Worm (Caenorhabditis elegans) whole organism, L2 larva: ENCODE measurements around the gene F32D1.3.

ENCODE experiments used
- F13H6.1 ChIP-seq: sonication (generic microtip); optimal IDR thresholded peaks from 2 replicates; lab custom pipeline; 2016; ENCODE audit warnings: missing genetic modification characterization, missing compliant biosample characterization
- R02D3.7 ChIP-seq: fragments of 150-350 bp; optimal IDR thresholded peaks from 2 replicates; lab custom pipeline; 2014; ENCODE audit warnings: missing biosample characterization, missing genetic modification characterization
- Y55F3AM.14 ChIP-seq: fragments of 200-800 bp; sonication (Bioruptor generic); optimal IDR thresholded peaks from 2 replicates; lab custom pipeline; 2018; ENCODE audit warnings: mild to moderate bottlenecking, missing genetic modification characterization, missing compliant biosample characterization
- ZK546.5 ChIP-seq: sonication (generic microtip); optimal IDR thresholded peaks from 2 replicates; lab custom pipeline; 2017; ENCODE audit warnings: missing biosample characterization, missing genetic modification characterization
- alr-1 ChIP-seq: fragments of 150-350 bp; optimal IDR thresholded peaks from 2 replicates; lab custom pipeline; 2014; ENCODE audit warnings: missing biosample characterization, missing genetic modification characterization
- aly-2 ChIP-seq: fragments of 150-350 bp; optimal IDR thresholded peaks from 2 replicates; lab custom pipeline; 2014; ENCODE audit warnings: missing biosample characterization, missing genetic modification characterization
- ama-1 ChIP-seq: fragments of 150-350 bp; optimal IDR thresholded peaks from 2 replicates; lab custom pipeline; 2018; ENCODE audit warnings: inconsistent platforms
- blmp-1 ChIP-seq: sonication (generic microtip); optimal IDR thresholded peaks from 2 replicates; lab custom pipeline; 2017; ENCODE audit warnings: missing genetic modification characterization, mild to moderate bottlenecking, missing compliant biosample characterization, antibody characterized with exemption, moderate library complexity; ENCODE audit not compliant: insufficient read depth
- ceh-16 ChIP-seq: fragments of 150-350 bp; optimal IDR thresholded peaks from 2 replicates; lab custom pipeline; 2014; ENCODE audit warnings: missing biosample characterization, missing genetic modification characterization
- dmd-4 ChIP-seq: sonication (generic microtip); optimal IDR thresholded peaks from 2 replicates; lab custom pipeline; 2017; ENCODE audit warnings: missing biosample characterization, missing genetic modification characterization
- egl-27 ChIP-seq: sonication (generic microtip); optimal IDR thresholded peaks from 3 replicates; lab custom pipeline; 2017; ENCODE audit warnings: missing biosample characterization, missing genetic modification reagents, missing genetic modification characterization
- elt-1 ChIP-seq: fragments of 150-350 bp; optimal IDR thresholded peaks from 2 replicates; lab custom pipeline; 2014; ENCODE audit warnings: missing biosample characterization, missing genetic modification characterization
- elt-3 ChIP-seq: sonication (generic microtip); optimal IDR thresholded peaks from 2 replicates; lab custom pipeline; 2017; ENCODE audit warnings: missing biosample characterization, missing genetic modification characterization
- fos-1 ChIP-seq: fragments of 150-350 bp; optimal IDR thresholded peaks from 2 replicates; lab custom pipeline; 2014; ENCODE audit warnings: missing biosample characterization, missing genetic modification characterization
- gmeb-1 ChIP-seq: fragments of 150-350 bp; optimal IDR thresholded peaks from 2 replicates; lab custom pipeline; 2014; ENCODE audit warnings: missing biosample characterization, missing genetic modification characterization
- lin-11 ChIP-seq: fragments of 150-350 bp; sonication (generic microtip); optimal IDR thresholded peaks from 2 replicates; lab custom pipeline; 2014; ENCODE audit warnings: missing biosample characterization, missing genetic modification characterization, inconsistent platforms, mixed read lengths
- lin-13 ChIP-seq: fragments of 150-350 bp; optimal IDR thresholded peaks from 2 replicates; lab custom pipeline; 2014; ENCODE audit warnings: missing biosample characterization, missing genetic modification reagents, missing genetic modification characterization
- lin-39 ChIP-seq: fragments of 150-350 bp; optimal IDR thresholded peaks from 2 replicates; lab custom pipeline; 2014; ENCODE audit warnings: missing biosample characterization, missing genetic modification reagents, missing genetic modification characterization
- lsy-2 ChIP-seq, 2 experiments: fragments of 150-350 bp in 1 of 2; sonication (generic microtip) in 1 of 2; optimal IDR thresholded peaks; 2 replicates each; lab custom pipeline; 2014 to 2017; ENCODE audit warnings: missing biosample characterization in 2 of 2, missing genetic modification characterization in 2 of 2
- mab-5 ChIP-seq: fragments of 150-350 bp; optimal IDR thresholded peaks from 2 replicates; lab custom pipeline; 2014; ENCODE audit warnings: missing biosample characterization, missing genetic modification characterization
- mbf-1 ChIP-seq: sonication (generic microtip); optimal IDR thresholded peaks from 2 replicates; lab custom pipeline; 2017; ENCODE audit warnings: missing biosample characterization, missing genetic modification characterization
- mdl-1 ChIP-seq, 2 experiments: fragments of 150-350 bp in 1 of 2; sonication (generic microtip) in 1 of 2; optimal IDR thresholded peaks; 2 replicates each; lab custom pipeline; 2017; ENCODE audit warnings: missing biosample characterization in 2 of 2, missing genetic modification characterization in 2 of 2
- nhr-10 ChIP-seq: sonication (generic microtip); optimal IDR thresholded peaks from 2 replicates; lab custom pipeline; 2017; ENCODE audit warnings: missing biosample characterization, missing genetic modification characterization
- nhr-11 ChIP-seq: fragments of 150-350 bp; optimal IDR thresholded peaks from 2 replicates; lab custom pipeline; 2014; ENCODE audit warnings: missing biosample characterization, missing genetic modification characterization
- nhr-12 ChIP-seq: fragments of 150-350 bp; optimal IDR thresholded peaks from 2 replicates; lab custom pipeline; 2014; ENCODE audit warnings: missing biosample characterization, missing genetic modification characterization
- nhr-21 ChIP-seq: fragments of 150-350 bp; optimal IDR thresholded peaks from 2 replicates; lab custom pipeline; 2014; ENCODE audit warnings: missing biosample characterization, missing genetic modification characterization
- nhr-23 ChIP-seq: fragments of 150-350 bp; optimal IDR thresholded peaks from 2 replicates; lab custom pipeline; 2014; ENCODE audit warnings: missing biosample characterization, missing genetic modification reagents, missing genetic modification characterization
- nhr-237 ChIP-seq: fragments of 150-350 bp; optimal IDR thresholded peaks from 2 replicates; lab custom pipeline; 2014; ENCODE audit warnings: missing biosample characterization, missing genetic modification characterization
- nhr-25 ChIP-seq: fragments of 150-350 bp; sonication (generic microtip); optimal IDR thresholded peaks from 3 replicates; lab custom pipeline; 2014; ENCODE audit warnings: missing biosample characterization, missing genetic modification characterization
- nhr-6 ChIP-seq: fragments of 150-350 bp; optimal IDR thresholded peaks from 2 replicates; lab custom pipeline; 2014; ENCODE audit warnings: missing biosample characterization, missing genetic modification characterization
- nhr-77 ChIP-seq: fragments of 150-350 bp; optimal IDR thresholded peaks from 2 replicates; lab custom pipeline; 2014; ENCODE audit warnings: missing biosample characterization, missing genetic modification characterization
- peb-1 ChIP-seq: fragments of 150-350 bp; optimal IDR thresholded peaks from 2 replicates; lab custom pipeline; 2014; ENCODE audit warnings: missing biosample characterization, missing genetic modification characterization
- sem-4 ChIP-seq: fragments of 150-350 bp; optimal IDR thresholded peaks from 2 replicates; lab custom pipeline; 2014; ENCODE audit warnings: missing biosample characterization, missing genetic modification reagents, missing genetic modification characterization
- skn-1 ChIP-seq: sonication (generic microtip); optimal IDR thresholded peaks from 2 replicates; lab custom pipeline; 2017; ENCODE audit warnings: missing biosample characterization, missing genetic modification characterization
- sma-3 ChIP-seq: sonication (generic microtip); optimal IDR thresholded peaks from 2 replicates; lab custom pipeline; 2016; ENCODE audit warnings: missing genetic modification reagents, missing genetic modification characterization, missing compliant biosample characterization
- snpc-4 ChIP-seq: fragments of 150-350 bp; optimal IDR thresholded peaks from 2 replicates; lab custom pipeline; 2014; ENCODE audit warnings: missing biosample characterization, missing genetic modification characterization
- unc-39 ChIP-seq: fragments of 150-350 bp; optimal IDR thresholded peaks from 2 replicates; lab custom pipeline; 2014; ENCODE audit warnings: missing biosample characterization, missing genetic modification characterization
- unc-55 ChIP-seq: fragments of 150-350 bp; sonication (generic microtip); optimal IDR thresholded peaks from 3 replicates; lab custom pipeline; 2014; ENCODE audit warnings: missing biosample characterization, missing genetic modification reagents, missing genetic modification characterization
- unc-62 ChIP-seq: fragments of 150-350 bp; optimal IDR thresholded peaks from 2 replicates; lab custom pipeline; 2014; ENCODE audit warnings: missing biosample characterization, missing genetic modification reagents, missing genetic modification characterization
- zag-1 ChIP-seq: fragments of 150-350 bp; optimal IDR thresholded peaks from 2 replicates; lab custom pipeline; 2014; ENCODE audit warnings: missing biosample characterization, missing genetic modification characterization
- ztf-1 ChIP-seq: fragments of 200-800 bp; sonication (Bioruptor generic); conservative IDR thresholded peaks from 2 replicates; pipeline ENCODE4 v1.3.6; 2022; ENCODE audit warnings: missing genetic modification characterization, missing compliant biosample characterization
- ztf-11 ChIP-seq: sonication (generic microtip); optimal IDR thresholded peaks from 2 replicates; lab custom pipeline; 2017; ENCODE audit warnings: missing biosample characterization, missing genetic modification characterization
- ztf-4 ChIP-seq: fragments of 150-350 bp; optimal IDR thresholded peaks from 2 replicates; lab custom pipeline; 2014; ENCODE audit warnings: missing biosample characterization, missing genetic modification characterization

Gene F32D1.3

DNA sequence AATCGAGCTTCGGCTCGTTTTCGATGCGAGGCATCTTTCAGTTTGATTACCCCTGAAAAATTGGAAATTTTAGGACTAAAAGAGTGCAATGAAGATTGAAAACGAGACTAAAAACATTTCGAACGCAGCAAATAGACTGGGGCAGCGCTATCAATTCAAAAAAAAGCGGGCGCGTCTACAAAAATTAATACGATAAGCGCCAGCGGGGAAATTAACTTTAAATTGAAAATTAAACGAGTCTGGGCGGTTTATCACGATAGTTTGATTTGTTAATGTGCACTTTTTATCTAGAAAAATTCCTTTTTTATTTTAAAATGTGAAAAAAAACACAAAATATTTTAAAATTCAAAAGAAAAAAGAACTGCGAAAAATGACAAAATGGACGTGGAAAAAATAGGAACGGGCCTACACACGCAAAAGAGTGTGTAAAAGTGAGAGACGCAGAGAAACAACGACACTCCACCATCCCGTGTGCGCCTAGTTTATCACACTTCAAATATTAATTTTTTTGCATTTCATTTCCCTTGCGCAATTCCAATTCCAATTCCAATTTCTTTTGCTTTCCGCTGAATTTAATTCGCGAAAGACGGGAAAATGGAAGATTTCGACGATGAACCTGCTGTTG lies 10.1 kb upstream of the F32D1.3 start, which contains the start of the genes gmpr-1 and fipp-1 (continued):
- TF ChIP-seq blmp-1 (tag; lab: Kevin White, UChicago) (no peak), egl-27 (peak; percentile 27), snpc-4 (tag; lab: Kevin White, UChicago) (no peak), unc-62 (no peak), ztf-1 (GFP tag; lab: Robert Waterston, UW) (no peak), gmeb-1 (peak; percentile 73), peb-1 (tag; lab: Kevin White, UChicago) (no peak), nhr-6 (tag; lab: Kevin White, UChicago) (peak; percentile 27), ceh-16 (no peak), skn-1 (no peak), nhr-77 (tag; lab: Kevin White, UChicago) (no peak), dmd-4 (tag; lab: Kevin White, UChicago) (no peak), lin-39 (tag; lab: Kevin White, UChicago) (no peak), elt-3 (tag; lab: Kevin White, UChicago) (no peak), unc-39 (tag; lab: Kevin White, UChicago) (no peak), ztf-11 (no peak), nhr-237 (no peak), ZK546.5 (tag; lab: Kevin White, UChicago) (no peak), aly-2 (tag; lab: Kevin White, UChicago) (no peak), ztf-4 (tag; lab: Kevin White, UChicago) (no peak), nhr-11 (no peak), nhr-12 (no peak), mdl-1 (tag; optimal IDR thresholded peaks at IDR 0.05; lab: Kevin White, UChicago) (no peak), fos-1 (tag; lab: Kevin White, UChicago) (no peak)
- TF ChIP-seq, all 48 proteins: peak for 13

DNA sequence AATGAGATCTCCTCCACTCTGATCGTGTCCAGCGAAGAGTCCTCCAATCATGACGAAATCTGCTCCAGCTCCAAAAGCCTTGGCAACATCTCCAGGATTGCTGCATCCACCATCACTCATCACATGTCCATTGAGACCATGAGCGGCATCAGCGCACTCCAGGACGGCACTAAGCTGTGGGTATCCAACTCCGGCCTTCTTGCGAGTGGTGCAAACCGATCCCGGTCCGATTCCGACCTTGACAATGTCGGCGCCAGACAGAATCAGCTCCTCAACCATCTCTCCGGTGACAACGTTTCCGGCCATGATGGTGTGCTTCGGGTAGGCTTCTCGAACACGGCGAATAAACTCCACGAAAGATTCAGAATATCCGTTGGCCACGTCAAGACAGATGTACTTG lies 9.1 kb upstream of the F32D1.3 start:
- TF ChIP-seq unc-55 (GFP tag; lab: Kevin White, UChicago), result no peak
- TF ChIP-seq, all 48 proteins: peak for 0

DNA sequence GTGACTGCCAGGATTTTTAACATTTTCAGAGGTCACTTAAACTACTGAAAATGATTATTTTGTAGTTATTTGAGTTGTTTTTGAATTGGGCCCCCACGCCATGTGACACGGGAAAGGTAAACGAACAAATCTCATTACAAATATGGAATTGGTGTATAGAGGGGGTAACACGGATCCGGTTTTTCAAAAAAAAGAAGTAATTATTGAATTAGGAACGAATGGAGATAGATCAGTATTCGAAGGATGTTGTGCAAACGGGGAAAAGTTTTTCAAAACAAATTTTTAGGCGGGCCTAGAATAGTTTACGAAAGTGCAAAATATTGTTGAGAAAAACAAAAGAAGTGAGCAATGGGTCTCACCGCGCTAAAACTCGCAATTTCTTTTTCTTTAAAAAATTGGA lies 5.1 kb upstream of the F32D1.3 start, which contains the start of gene F32D1.11:
Gene F32D1.11, minus strand, starts transcription at position 101 of the 400 bp plus-strand sequence.
- TF ChIP-seq ZK546.5 (tag; lab: Kevin White, UChicago) (no peak), elt-1 (tag; lab: Kevin White, UChicago) (no peak), ama-1 (lab: Kevin White, UChicago) (no peak), nhr-11 (no peak), nhr-23 (tag; lab: Kevin White, UChicago) (no peak), lsy-2 (tag; optimal IDR thresholded peaks at IDR 0.05; lab: Kevin White, UChicago) (no peak), F13H6.1 (tag; lab: Kevin White, UChicago) (no peak), Y55F3AM.14 (no peak), ceh-16 (no peak), mbf-1 (no peak), R02D3.7 (no peak), zag-1 (tag; lab: Kevin White, UChicago) (no peak), mdl-1 (tag; optimal IDR thresholded peaks at IDR 0.05; lab: Kevin White, UChicago) (no peak), sma-3 (GFP tag; lab: Kevin White, UChicago) (no peak), lin-13 (GFP tag; lab: Kevin White, UChicago) (no peak), sem-4 (tag; lab: Kevin White, UChicago) (no peak), skn-1 (no peak), gmeb-1 (no peak), unc-39 (tag; lab: Kevin White, UChicago) (no peak)

DNA sequence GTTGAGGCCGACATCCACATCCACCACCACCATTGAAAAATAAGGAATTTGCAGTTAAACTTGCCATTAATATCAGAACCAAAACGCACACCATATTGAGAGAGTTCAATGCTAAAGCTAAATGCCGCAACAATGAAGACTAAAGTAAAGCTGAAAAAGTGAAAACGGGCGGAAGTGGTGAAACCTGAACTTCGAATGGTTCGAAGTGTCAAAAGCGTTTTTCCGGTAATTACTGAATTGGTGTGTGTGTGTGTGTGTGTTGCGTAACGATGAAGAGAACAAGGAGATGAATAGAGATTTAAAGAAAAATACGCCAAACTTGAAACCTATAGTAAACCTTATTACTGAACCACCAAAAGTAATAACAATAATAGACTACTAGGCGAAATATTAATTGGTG lies 3.1 kb upstream of the F32D1.3 start, which contains the start of gene grl-13:
Gene grl-13, minus strand, starts transcription at position 101 of the 400 bp plus-strand sequence.
- TF ChIP-seq ztf-4 (tag; lab: Kevin White, UChicago), result no peak
- no peak for TF ChIP-seq snpc-4 (tag; lab: Kevin White, UChicago)
- no peak for TF ChIP-seq nhr-21 (tag; lab: Kevin White, UChicago)
- TF ChIP-seq nhr-10 (tag; lab: Kevin White, UChicago), result no peak
- no peak for TF ChIP-seq mdl-1 (tag; optimal IDR thresholded peaks at IDR 0.05; lab: Kevin White, UChicago)
- TF ChIP-seq ama-1 (lab: Kevin White, UChicago), result no peak
- TF ChIP-seq nhr-23 (tag; lab: Kevin White, UChicago), result no peak
- TF ChIP-seq lin-11 (tag; lab: Kevin White, UChicago), result no peak
- TF ChIP-seq peb-1 (tag; lab: Kevin White, UChicago), result no peak
- no peak for TF ChIP-seq ZK546.5 (tag; lab: Kevin White, UChicago)
- no peak for TF ChIP-seq elt-3 (tag; lab: Kevin White, UChicago)
- no peak for TF ChIP-seq unc-62
- TF ChIP-seq nhr-25 (tag; lab: Kevin White, UChicago), result no peak
- no peak for TF ChIP-seq mab-5 (tag; lab: Kevin White, UChicago)
- no peak for TF ChIP-seq unc-55 (GFP tag; lab: Kevin White, UChicago)
- no peak for TF ChIP-seq mbf-1
- no peak for TF ChIP-seq alr-1
- TF ChIP-seq ztf-1 (GFP tag; lab: Robert Waterston, UW), result no peak
- TF ChIP-seq lsy-2 (tag; optimal IDR thresholded peaks at IDR 0.05; lab: Kevin White, UChicago), result no peak
- no peak for TF ChIP-seq Y55F3AM.14
